Worm (Caenorhabditis elegans): ENCODE data around the gene mlc-1.

The mlc-1 gene

DNA sequence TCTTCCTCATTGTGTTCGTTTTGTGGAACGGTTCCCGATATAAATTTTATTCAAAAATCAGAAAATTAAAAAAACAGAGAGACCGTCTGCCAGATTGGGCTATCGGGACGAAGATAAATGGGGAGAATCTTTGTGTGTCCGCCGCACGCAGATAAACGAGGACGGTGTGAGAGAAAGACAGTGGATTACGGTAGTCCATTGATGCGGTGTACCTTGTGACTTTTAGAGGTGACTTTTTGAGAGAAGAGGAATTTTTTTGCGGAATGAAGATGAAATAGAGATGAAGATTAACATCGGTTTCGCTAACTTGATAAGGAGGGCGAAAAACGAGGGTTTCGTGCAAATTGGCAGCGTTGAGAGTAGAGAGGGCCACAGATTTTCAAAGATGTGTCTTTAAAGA lies 31.2 kb upstream of the mlc-1 start:
- no peak for TF ChIP-seq nhr-237 (tag; optimal IDR thresholded peaks at IDR 0.05)
- TF ChIP-seq hlh-30 (tag; optimal IDR thresholded peaks at IDR 0.05; ENCODE audit: insufficient read depth): peak; percentile 62
- TF ChIP-seq lim-7 (GFP tag; IDR thresholded peaks at IDR 0.05): no peak
- no peak for TF ChIP-seq set-16 (GFP tag; IDR thresholded peaks at IDR 0.05)
- TF ChIP-seq F49E8.2 (tag; optimal IDR thresholded peaks at IDR 0.05; ENCODE audit: borderline replicate concordance): no peak
- no peak for TF ChIP-seq mxl-3 (GFP tag; optimal IDR thresholded peaks at IDR 0.05)
- no peak for TF ChIP-seq lin-1 (GFP tag; IDR thresholded peaks at IDR 0.05)
- peak; percentile 70 for TF ChIP-seq nhr-28 (tag; optimal IDR thresholded peaks at IDR 0.05)
- no peak for TF ChIP-seq sdz-12 (GFP tag; optimal IDR thresholded peaks at IDR 0.05)
- TF ChIP-seq unc-62 (GFP tag; optimal IDR thresholded peaks at IDR 0.05 in 1 of 2): peak in 1 of 2 experiments; percentile 98
- TF ChIP-seq unc-62 (tag; optimal IDR thresholded peaks at IDR 0.05): no peak
- TF ChIP-seq mep-1 (tag; optimal IDR thresholded peaks at IDR 0.05): peak; percentile 43
- peak in 1 of 2 experiments; percentile 11 for TF ChIP-seq mdl-1 (tag; optimal IDR thresholded peaks at IDR 0.05)
- TF ChIP-seq egl-43 (GFP tag; IDR thresholded peaks at IDR 0.05): no peak
- no peak for TF ChIP-seq rbr-2 (tag; optimal IDR thresholded peaks at IDR 0.05)
- TF ChIP-seq aly-2 (tag; optimal IDR thresholded peaks at IDR 0.05): no peak
- TF ChIP-seq zfp-3 (GFP tag; conservative IDR thresholded peaks at IDR 0.05): no peak
- TF ChIP-seq fos-1 (tag; optimal IDR thresholded peaks at IDR 0.05): no peak
- peak in 1 of 2 experiments; percentile 79 for TF ChIP-seq lsy-2 (tag; optimal IDR thresholded peaks at IDR 0.05)
- no peak for TF ChIP-seq ceh-28 (tag; optimal IDR thresholded peaks at IDR 0.05)
- TF ChIP-seq hlh-11 (tag; optimal IDR thresholded peaks at IDR 0.05): peak; percentile 61
- TF ChIP-seq ceh-32 (tag; optimal IDR thresholded peaks at IDR 0.05; ENCODE audit: poor library complexity): no peak
- TF ChIP-seq dmd-9 (GFP tag; IDR thresholded peaks at IDR 0.05): no peak
- TF ChIP-seq unc-39 (tag; optimal IDR thresholded peaks at IDR 0.05): no peak
- TF ChIP-seq daf-16 (GFP tag; optimal IDR thresholded peaks at IDR 0.05): no peak
- TF ChIP-seq daf-16 (tag; optimal IDR thresholded peaks at IDR 0.05): no peak
- TF ChIP-seq zag-1 (tag; optimal IDR thresholded peaks at IDR 0.05): no peak
- no peak for TF ChIP-seq duxl-1 (tag; optimal IDR thresholded peaks at IDR 0.05; ENCODE audit: poor library complexity)

DNA sequence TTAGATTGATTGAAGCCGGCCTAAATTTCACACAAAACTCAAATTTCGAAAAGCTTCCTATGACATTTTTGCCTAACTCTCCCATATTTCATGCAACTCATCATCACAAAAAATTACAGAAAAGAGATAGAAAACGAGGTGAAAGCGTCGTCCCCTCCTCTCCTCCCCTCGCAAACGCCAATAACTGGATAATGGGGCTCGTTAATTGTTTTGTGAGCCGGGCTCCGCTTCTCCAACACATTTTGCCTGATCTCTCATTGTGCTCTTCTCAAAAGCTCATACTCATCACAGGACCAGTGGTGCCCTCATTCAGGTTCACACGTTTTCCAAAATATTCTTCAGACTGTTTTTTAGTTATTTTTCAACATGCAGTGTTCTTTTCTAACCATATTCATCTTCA lies 30.2 kb upstream of the mlc-1 start, which contains the start of gene pbo-6:
TSS of gene pbo-6 (plus strand) at position 240 of the 400 bp plus-strand sequence.
- no peak for TF ChIP-seq nhr-48 (tag; optimal IDR thresholded peaks at IDR 0.05)
- TF ChIP-seq attf-4 (tag; optimal IDR thresholded peaks at IDR 0.05): no peak
- TF ChIP-seq Y105C5A.15 (GFP tag; IDR thresholded peaks at IDR 0.05): no peak
- TF ChIP-seq nhr-42 (GFP tag; IDR thresholded peaks at IDR 0.05): no peak
- no peak for TF ChIP-seq zfp-2 (tag; optimal IDR thresholded peaks at IDR 0.05)
- no peak for TF ChIP-seq ztf-11 (tag; optimal IDR thresholded peaks at IDR 0.05)
- no peak for TF ChIP-seq daf-12 (tag; optimal IDR thresholded peaks at IDR 0.05)

DNA sequence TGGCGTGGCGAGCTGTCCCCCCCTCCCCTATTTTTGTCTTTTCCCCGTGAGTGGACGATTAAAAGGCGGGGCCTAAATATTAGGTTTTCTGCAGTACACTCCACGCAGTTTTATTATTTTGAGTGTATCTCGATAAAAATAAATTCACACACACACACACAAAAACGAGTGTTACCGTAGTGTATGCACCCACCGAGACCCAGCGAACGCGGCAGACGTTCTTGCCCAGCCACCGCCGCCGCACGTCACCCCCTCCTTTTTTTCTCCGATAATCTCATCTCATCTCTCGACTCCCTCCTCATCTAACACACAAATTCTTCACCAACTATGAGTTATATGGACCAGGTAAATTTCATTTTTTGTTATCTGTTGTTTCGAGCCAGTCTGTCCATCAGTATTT lies 24.8 kb upstream of the mlc-1 start, which contains the start of gene fubl-3:
TSS of gene fubl-3 (plus strand) at position 212 of the 400 bp plus-strand sequence.
- peak; percentile 35 for TF ChIP-seq rbr-2 (tag; optimal IDR thresholded peaks at IDR 0.05)
- TF ChIP-seq nhr-28 (tag; optimal IDR thresholded peaks at IDR 0.05): peak; percentile 17
- TF ChIP-seq hlh-11 (tag; optimal IDR thresholded peaks at IDR 0.05): peak; percentile 30
- peak; percentile 70 for TF ChIP-seq aha-1 (tag)
- TF ChIP-seq F44E2.7 (GFP tag; IDR thresholded peaks at IDR 0.05): no peak
- peak; percentile 31; the same call in 1 of the 2 replicates for TF ChIP-seq hmg-1.1 (GFP tag; IDR thresholded peaks at IDR 0.05)
- TF ChIP-seq nhr-237 (tag; optimal IDR thresholded peaks at IDR 0.05): no peak
- TF ChIP-seq nhr-11 (tag; optimal IDR thresholded peaks at IDR 0.05): peak; percentile 1
- TF ChIP-seq D1046.2 (GFP tag; IDR thresholded peaks at IDR 0.05): peak; percentile 92
- TF ChIP-seq nhr-42 (GFP tag; IDR thresholded peaks at IDR 0.05): 0 out of 2 replicates have a peak, but pooled peaks have one; percentile 16
- 0 out of 2 replicates have a peak, but pooled peaks have one; percentile 16 for TF ChIP-seq madf-9 (GFP tag; conservative IDR thresholded peaks at IDR 0.05)
- TF ChIP-seq mes-2 (tag; optimal IDR thresholded peaks at IDR 0.05; ENCODE audit: poor library complexity, severe bottlenecking): peak; percentile 54
- peak; percentile 70 to 95 for TF ChIP-seq lsy-2 (tag; optimal IDR thresholded peaks at IDR 0.05)
- peak in 1 of 2 experiments; percentile 15 for TF ChIP-seq hif-1 (tag; optimal IDR thresholded peaks at IDR 0.05)
- TF ChIP-seq ztf-7 (tag; optimal IDR thresholded peaks at IDR 0.05): no peak
- no peak for TF ChIP-seq nhr-48 (tag; optimal IDR thresholded peaks at IDR 0.05)
- TF ChIP-seq mep-1 (tag; optimal IDR thresholded peaks at IDR 0.05): peak; percentile 36
- TF ChIP-seq mxl-3 (GFP tag; optimal IDR thresholded peaks at IDR 0.05): peak; percentile 15
- TF ChIP-seq ctbp-1 (GFP tag; IDR thresholded peaks at IDR 0.05): 0 out of 2 replicates have a peak, but pooled peaks have one; percentile 29
- TF ChIP-seq daf-16 (GFP tag; optimal IDR thresholded peaks at IDR 0.05): no peak
- peak; percentile 18 for TF ChIP-seq daf-16 (tag; optimal IDR thresholded peaks at IDR 0.05)
- peak; percentile 44; the same call in 1 of the 2 replicates for TF ChIP-seq dmd-6 (GFP tag; IDR thresholded peaks at IDR 0.05)
- TF ChIP-seq hlh-30 (tag; optimal IDR thresholded peaks at IDR 0.05; ENCODE audit: insufficient read depth): peak; percentile 43
- TF ChIP-seq F49E8.2 (tag; optimal IDR thresholded peaks at IDR 0.05; ENCODE audit: borderline replicate concordance): no peak

Measured in whole organism, L4 larva.